Fruit fly (Drosophila melanogaster) whole organism, embryonic: ENCODE results near the gene mus101.

Experiments
- Bgb ChIP-seq: fragments of 200-800 bp; sonication (Bioruptor generic); IDR thresholded peaks from 2 replicates; pipeline ENCODE4 v1.3.6; 2022; ENCODE audit warnings: missing biosample characterization, missing genetic modification characterization; ENCODE audit not compliant: partially characterized antibody
- Bteb2 ChIP-seq: fragments of 200-800 bp; sonication (Bioruptor generic); optimal IDR thresholded peaks from 2 replicates; lab custom pipeline; 2016; ENCODE audit warnings: missing biosample characterization, missing genetic modification characterization
- CG10462 ChIP-seq: fragments of 200-800 bp; sonication (Bioruptor generic); optimal IDR thresholded peaks from 2 replicates; lab custom pipeline; 2016; ENCODE audit warnings: missing biosample characterization, missing genetic modification characterization
- CG11247 ChIP-seq: fragments of 200-800 bp; sonication (Bioruptor generic); IDR thresholded peaks from 2 replicates; pipeline ENCODE4 v1.3.6; 2022; ENCODE audit warnings: missing biosample characterization, missing genetic modification characterization
- CG12942 ChIP-seq: fragments of 200-800 bp; sonication (Bioruptor generic); optimal IDR thresholded peaks from 3 replicates; lab custom pipeline; 2016; ENCODE audit warnings: missing biosample characterization, missing genetic modification characterization
- CG13296 ChIP-seq: fragments of 200-800 bp; sonication (Bioruptor generic); optimal IDR thresholded peaks from 3 replicates; lab custom pipeline; 2018; ENCODE audit warnings: missing biosample characterization, mild to moderate bottlenecking, missing genetic modification characterization
- CG13894 ChIP-seq: fragments of 200-800 bp; sonication (Bioruptor generic); optimal IDR thresholded peaks from 3 replicates; lab custom pipeline; 2018; ENCODE audit warnings: missing biosample characterization, mild to moderate bottlenecking, missing genetic modification characterization, moderate library complexity
- CG18476 ChIP-seq: fragments of 200-800 bp; sonication (Bioruptor generic); optimal IDR thresholded peaks from 2 replicates; lab custom pipeline; 2016; ENCODE audit warnings: missing biosample characterization, mild to moderate bottlenecking, missing genetic modification characterization
- CG30020 ChIP-seq: fragments of 200-800 bp; optimal IDR thresholded peaks from 2 replicates; lab custom pipeline; 2019; ENCODE audit warnings: missing biosample characterization, mild to moderate bottlenecking, missing genetic modification characterization, moderate library complexity
- CG3281 ChIP-seq: fragments of 200-800 bp; sonication (Bioruptor generic); optimal IDR thresholded peaks from 3 replicates; lab custom pipeline; 2017; ENCODE audit warnings: missing biosample characterization, mild to moderate bottlenecking, missing genetic modification characterization
- CG3407 ChIP-seq: fragments of 200-800 bp; sonication (Bioruptor generic); optimal IDR thresholded peaks from 2 replicates; lab custom pipeline; 2018; ENCODE audit warnings: missing biosample characterization, mild to moderate bottlenecking, missing genetic modification characterization
- CG34376 ChIP-seq: fragments of 200-800 bp; sonication (Bioruptor generic); optimal IDR thresholded peaks from 2 replicates; lab custom pipeline; 2018; ENCODE audit warnings: missing biosample characterization, mild to moderate bottlenecking, missing genetic modification characterization
- CG43689 ChIP-seq: fragments of 200-800 bp; sonication (Bioruptor generic); IDR thresholded peaks from 2 replicates; pipeline ENCODE4 v1.3.6; 2022; ENCODE audit warnings: missing biosample characterization, missing genetic modification characterization
- CG6683 ChIP-seq: fragments of 200-800 bp; sonication (Bioruptor generic); optimal IDR thresholded peaks from 2 replicates; lab custom pipeline; 2017; ENCODE audit warnings: missing biosample characterization, mild to moderate bottlenecking, missing genetic modification characterization, missing genetic modification reagents
- CG6689 ChIP-seq: fragments of 200-800 bp; sonication (Bioruptor generic); IDR thresholded peaks from 2 replicates; pipeline ENCODE4 v1.3.6; 2022; ENCODE audit warnings: missing biosample characterization, missing genetic modification characterization
- CG8281 ChIP-seq: fragments of 200-800 bp; sonication (Bioruptor generic); optimal IDR thresholded peaks from 2 replicates; lab custom pipeline; 2018; ENCODE audit warnings: missing biosample characterization, mild to moderate bottlenecking, missing genetic modification characterization, moderate library complexity
- Deaf1 ChIP-seq: fragments of 200-800 bp; optimal IDR thresholded peaks from 3 replicates; lab custom pipeline; 2019; ENCODE audit warnings: missing biosample characterization, mild to moderate bottlenecking, missing genetic modification characterization, moderate library complexity
- Dp ChIP-seq: fragments of 200-800 bp; sonication (Bioruptor generic); optimal IDR thresholded peaks from 2 replicates; lab custom pipeline; 2018; ENCODE audit warnings: missing biosample characterization, mild to moderate bottlenecking, missing genetic modification characterization, moderate library complexity
- Elba2 ChIP-seq: fragments of 200-800 bp; sonication (Bioruptor generic); optimal IDR thresholded peaks from 3 replicates; lab custom pipeline; 2016; ENCODE audit warnings: missing biosample characterization, missing genetic modification characterization
- Ets97D ChIP-seq: fragments of 200-800 bp; sonication (Bioruptor generic); optimal IDR thresholded peaks from 3 replicates; lab custom pipeline; 2016; ENCODE audit warnings: missing biosample characterization, missing genetic modification characterization
- GATAe ChIP-seq: fragments of 200-800 bp; sonication (Bioruptor generic); conservative IDR thresholded peaks from 2 replicates; pipeline ENCODE4 v1.3.6; 2022; ENCODE audit warnings: missing biosample characterization, missing genetic modification characterization
- H2.0 ChIP-seq: fragments of 200-800 bp; sonication (Bioruptor generic); IDR thresholded peaks from 2 replicates; pipeline ENCODE4 v1.3.6; 2022; ENCODE audit warnings: missing biosample characterization, missing genetic modification characterization
- Hmr ChIP-seq: fragments of 200-800 bp; sonication (Bioruptor generic); optimal IDR thresholded peaks from 3 replicates; lab custom pipeline; 2017; ENCODE audit warnings: mild to moderate bottlenecking, missing biosample characterization, missing genetic modification reagents, missing genetic modification characterization
- Hmx ChIP-seq: fragments of 200-800 bp; sonication (Bioruptor generic); optimal IDR thresholded peaks from 2 replicates; lab custom pipeline; 2016; ENCODE audit warnings: missing biosample characterization, missing genetic modification characterization
- Lpt ChIP-seq: fragments of >200 bp; optimal IDR thresholded peaks from 2 replicates; lab custom pipeline; 2018; ENCODE audit warnings: missing biosample characterization, missing genetic modification characterization
- NK7.1 ChIP-seq: fragments of 200-800 bp; sonication (Bioruptor generic); optimal IDR thresholded peaks from 3 replicates; lab custom pipeline; 2016; ENCODE audit warnings: missing biosample characterization, missing genetic modification characterization
- Pdp1 ChIP-seq, 2 experiments: fragments of 200-800 bp; sonication (Bioruptor generic); optimal IDR thresholded peaks; 3 replicates each; lab custom pipeline; 2016; ENCODE audit warnings: missing biosample characterization in 2 of 2, missing genetic modification characterization in 2 of 2, mild to moderate bottlenecking in 1 of 2, moderate library complexity in 1 of 2
- Poxn ChIP-seq: fragments of 200-800 bp; sonication (Bioruptor generic); IDR thresholded peaks from 2 replicates; pipeline ENCODE4 v1.3.6; 2022; ENCODE audit warnings: missing biosample characterization, missing genetic modification characterization
- Rfx ChIP-seq: fragments of 200-800 bp; sonication (Bioruptor generic); IDR thresholded peaks from 2 replicates; pipeline ENCODE4 v1.3.6; 2022; ENCODE audit warnings: missing biosample characterization, missing genetic modification characterization
- Sox100B ChIP-seq: fragments of 200-800 bp; sonication (Bioruptor generic); optimal IDR thresholded peaks from 3 replicates; lab custom pipeline; 2018; ENCODE audit warnings: missing biosample characterization, mild to moderate bottlenecking, missing genetic modification characterization
- Vsx1 ChIP-seq: fragments of 200-800 bp; sonication (Bioruptor generic); optimal IDR thresholded peaks from 2 replicates; lab custom pipeline; 2017; ENCODE audit warnings: missing biosample characterization, mild to moderate bottlenecking, missing genetic modification characterization, missing genetic modification reagents
- ara ChIP-seq: fragments of 200-800 bp; sonication (Bioruptor generic); IDR thresholded peaks from 2 replicates; pipeline ENCODE4 v1.3.6; 2022; ENCODE audit warnings: missing biosample characterization, missing genetic modification characterization
- crp ChIP-seq, 2 experiments: fragments of 200-800 bp; sonication (Bioruptor generic); optimal IDR thresholded peaks; 2 replicates in 1 of 2; 3 replicates in 1 of 2; lab custom pipeline; 2017; ENCODE audit warnings: missing biosample characterization in 2 of 2, missing genetic modification characterization in 2 of 2, mild to moderate bottlenecking in 1 of 2, moderate library complexity in 1 of 2
- dmrt11E ChIP-seq: fragments of 200-800 bp; sonication (Bioruptor generic); optimal IDR thresholded peaks from 3 replicates; lab custom pipeline; 2018; ENCODE audit warnings: missing biosample characterization, mild to moderate bottlenecking, missing genetic modification characterization, moderate library complexity
- exex ChIP-seq: fragments of 200-800 bp; sonication (Bioruptor generic); optimal IDR thresholded peaks from 4 replicates; lab custom pipeline; 2018; ENCODE audit warnings: missing biosample characterization, mild to moderate bottlenecking, missing genetic modification characterization, moderate library complexity
- grn ChIP-seq: fragments of 200-800 bp; sonication (Bioruptor generic); optimal IDR thresholded peaks from 3 replicates; lab custom pipeline; 2017; ENCODE audit warnings: missing biosample characterization, missing genetic modification characterization
- h ChIP-seq: fragments of >200 bp; optimal IDR thresholded peaks from 2 replicates; lab custom pipeline; 2017
- ind ChIP-seq: fragments of 200-800 bp; sonication (Bioruptor generic); optimal IDR thresholded peaks from 3 replicates; lab custom pipeline; 2016; ENCODE audit warnings: missing biosample characterization, missing genetic modification characterization
- knrl ChIP-seq: fragments of 200-800 bp; sonication (Bioruptor generic); IDR thresholded peaks from 3 replicates; pipeline ENCODE4 v1.3.6; 2022; ENCODE audit warnings: missing biosample characterization, missing genetic modification characterization; ENCODE audit not compliant: partially characterized antibody
- mirr ChIP-seq: fragments of 200-800 bp; sonication (Bioruptor generic); optimal IDR thresholded peaks from 3 replicates; lab custom pipeline; 2018; ENCODE audit warnings: missing biosample characterization, mild to moderate bottlenecking, missing genetic modification characterization
- odd ChIP-seq: fragments of 200-800 bp; sonication (Bioruptor generic); optimal IDR thresholded peaks from 2 replicates; lab custom pipeline; 2017; ENCODE audit warnings: missing biosample characterization, mild to moderate bottlenecking, missing genetic modification characterization
- pan ChIP-seq, 4 experiments: fragments of >200 bp in 3 of 4; fragments of 200-800 bp in 1 of 4; sonication (Bioruptor generic) in 1 of 4; optimal IDR thresholded peaks in 3 of 4; IDR thresholded peaks in 1 of 4; 2 replicates each; pipeline versions ENCODE4 v1.3.6 to Lab custom; 2017 to 2022; ENCODE audit warnings: missing biosample characterization in 2 of 4, missing genetic modification characterization in 2 of 4, mixed read lengths in 1 of 4
- run ChIP-seq: fragments of 200-800 bp; sonication (Bioruptor generic); optimal IDR thresholded peaks from 3 replicates; lab custom pipeline; 2018; ENCODE audit warnings: missing biosample characterization, mild to moderate bottlenecking, missing genetic modification characterization
- sens-2 ChIP-seq: fragments of 200-800 bp; sonication (Bioruptor generic); IDR thresholded peaks from 2 replicates; pipeline ENCODE4 v1.3.6; 2022; ENCODE audit warnings: missing biosample characterization, missing genetic modification characterization
- sima ChIP-seq: fragments of 200-800 bp; sonication (Bioruptor generic); optimal IDR thresholded peaks from 2 replicates; lab custom pipeline; 2016; ENCODE audit warnings: missing biosample characterization, missing genetic modification characterization
- sug ChIP-seq: fragments of 200-800 bp; optimal IDR thresholded peaks from 2 replicates; lab custom pipeline; 2019; ENCODE audit warnings: missing biosample characterization, mild to moderate bottlenecking, missing genetic modification characterization, moderate library complexity
- tll ChIP-seq, 2 experiments: fragments of 200-800 bp in 1 of 2; fragments of >200 bp in 1 of 2; sonication (Bioruptor generic) in 1 of 2; optimal IDR thresholded peaks; 2 replicates each; lab custom pipeline; 2017 to 2019; ENCODE audit warnings: missing biosample characterization in 2 of 2, missing genetic modification characterization in 2 of 2, mild to moderate bottlenecking in 1 of 2, moderate library complexity in 1 of 2
- trem ChIP-seq: fragments of 200-800 bp; optimal IDR thresholded peaks from 3 replicates; lab custom pipeline; 2019; ENCODE audit warnings: missing biosample characterization, mild to moderate bottlenecking, missing genetic modification characterization, moderate library complexity

mus101 gene

DNA sequence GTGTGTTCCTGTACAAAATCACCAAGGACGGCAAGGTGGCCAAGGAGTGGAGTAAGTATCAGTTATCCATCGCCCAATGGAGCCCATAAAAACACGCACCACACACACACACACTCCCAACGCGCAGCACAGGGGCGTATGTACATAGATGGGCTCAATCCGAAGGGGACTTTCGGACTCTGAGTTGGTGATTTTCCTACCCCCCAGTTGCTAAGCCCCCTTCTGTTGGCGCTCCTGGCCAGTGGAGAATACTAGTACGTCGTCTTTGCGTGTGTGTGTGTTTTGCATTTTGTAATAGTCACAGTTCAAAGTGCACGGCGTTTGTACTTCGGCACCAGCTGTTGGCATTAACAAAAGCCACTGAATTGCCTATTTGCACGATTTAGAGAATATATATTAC lies 18.0 kb downstream of the mus101 start (continued):
- TF ChIP-seq Elba2 (GFP tag; lab: Kevin White, UChicago) (no peak), NK7.1 (peak; percentile 38), pan (optimal IDR thresholded peaks at IDR 0.05; lab: Kevin White, UChicago) (no peak), pan (GFP tag; optimal IDR thresholded peaks at IDR 0.05 in 1 of 2, IDR thresholded peaks at IDR 0.05 in 1 of 2) (peak in 1 of 2 experiments; percentile 81), CG10462 (no peak), Hmx (no peak)

- TF ChIP-seq ind (GFP tag; lab: Kevin White, UChicago) = no peak
- TF ChIP-seq grn = peak; percentile 15
- TF ChIP-seq mirr (GFP tag; lab: Kevin White, UChicago) = peak; percentile 26
- TF ChIP-seq GATAe (GFP tag; lab: Robert Waterston, UW) = peak; percentile 16; the same call in 1 of the 2 replicates
- no peak for TF ChIP-seq Bgb (GFP tag; lab: Robert Waterston, UW)
- TF ChIP-seq Bteb2 (GFP tag; lab: Kevin White, UChicago) = no peak
- no peak for TF ChIP-seq CG6683 (GFP tag; lab: Kevin White, UChicago)
- TF ChIP-seq run (tag; lab: Kevin White, UChicago) = no peak
- TF ChIP-seq CG34376 (GFP tag; lab: Kevin White, UChicago) = peak; percentile 16
- peak; percentile 11 for TF ChIP-seq sug (tag; lab: Kevin White, UChicago)
- TF ChIP-seq Vsx1 = peak; percentile 63
- no peak for TF ChIP-seq sens-2 (GFP tag; lab: Robert Waterston, UW)
- TF ChIP-seq Deaf1 (tag; lab: Kevin White, UChicago) = no peak
- peak; percentile 92 for TF ChIP-seq exex (tag; lab: Kevin White, UChicago)
- TF ChIP-seq CG3281 (GFP tag; lab: Kevin White, UChicago) = no peak
Observed at dm6 chrX:13740992-13741391, 18.9 kb downstream of the mus101 start.

dm6 chrX:13744599-13745052 lies 22.6 kb downstream of the mus101 start, which contains the start of gene Grip91:
TSS of gene Grip91 (minus strand) at chrX:13744683.
- TF ChIP-seq Sox100B (GFP tag; lab: Kevin White, UChicago) (no peak), knrl (GFP tag; lab: Robert Waterston, UW) (0 out of 3 replicates have a peak, but pooled peaks have one; percentile 50), crp (GFP tag; optimal IDR thresholded peaks at IDR 0.05; lab: Kevin White, UChicago) (peak in 1 of 2 experiments; percentile 56), CG6689 (no peak), CG43689 (no peak), CG18476 (GFP tag; lab: Kevin White, UChicago) (no peak), CG12942 (no peak), H2.0 (GFP tag; lab: Robert Waterston, UW) (no peak), CG30020 (tag; lab: Kevin White, UChicago) (peak; percentile 33), ara (GFP tag; lab: Robert Waterston, UW) (no peak), h (lab: Kevin White, UChicago) (no peak), Ets97D (GFP tag; lab: Kevin White, UChicago) (peak; percentile 67), CG13894 (tag; lab: Kevin White, UChicago) (peak; percentile 1), odd (GFP tag; lab: Kevin White, UChicago) (no peak), Hmr (GFP tag; lab: Kevin White, UChicago) (peak; percentile 31), Pdp1 (GFP tag; optimal IDR thresholded peaks at IDR 0.05; lab: Kevin White, UChicago) (peak in 1 of 2 experiments; percentile 36), tll (GFP tag; optimal IDR thresholded peaks at IDR 0.05; lab: Kevin White, UChicago) (no peak), CG13296 (GFP tag; lab: Kevin White, UChicago) (no peak), Poxn (no peak), CG3407 (GFP tag; lab: Kevin White, UChicago) (no peak), Dp (GFP tag; lab: Kevin White, UChicago) (peak; percentile 66), Lpt (GFP tag; lab: Kevin White, UChicago) (no peak), dmrt11E (no peak), sima (GFP tag; lab: Kevin White, UChicago) (no peak), trem (tag; lab: Kevin White, UChicago) (peak; percentile 61), CG11247 (GFP tag; lab: Robert Waterston, UW) (no peak), Bgb (GFP tag; lab: Robert Waterston, UW) (no peak), CG8281 (tag; lab: Kevin White, UChicago) (no peak), Rfx (GFP tag; lab: Robert Waterston, UW) (0 out of 2 replicates have a peak, but pooled peaks have one; percentile 18)
